Fruit fly (Drosophila melanogaster) whole organism, wandering third instar larva: ENCODE data around the gene Tk.

Source experiments
- CG32264 ChIP-seq: fragments of 200-800 bp; sonication (Bioruptor generic); optimal IDR thresholded peaks from 2 replicates; lab custom pipeline; 2016; ENCODE audit warnings: missing biosample characterization, missing genetic modification characterization
- br ChIP-seq: fragments of 200-800 bp; sonication (Bioruptor generic); optimal IDR thresholded peaks from 2 replicates; lab custom pipeline; 2016; ENCODE audit warnings: missing biosample characterization, missing genetic modification characterization
- psq ChIP-seq: fragments of 200-800 bp; sonication (Bioruptor generic); optimal IDR thresholded peaks from 3 replicates; lab custom pipeline; 2017; ENCODE audit warnings: missing biosample characterization, mild to moderate bottlenecking, missing genetic modification characterization, moderate library complexity

- no peak for TF ChIP-seq psq (GFP tag; lab: Kevin White, UChicago)
- no peak for TF ChIP-seq br (GFP tag; lab: Kevin White, UChicago)
- TF ChIP-seq CG32264 (GFP tag; lab: Kevin White, UChicago): no peak
Observed at dm6 chr3R:12005417-12005816, at the start of gene Tk.
